Fruit fly (Drosophila melanogaster): ENCODE results near the gene neo.
A peak's percentile ranks its signal among the peaks of the same experiment; 100 is the strongest.

neo gene

DNA sequence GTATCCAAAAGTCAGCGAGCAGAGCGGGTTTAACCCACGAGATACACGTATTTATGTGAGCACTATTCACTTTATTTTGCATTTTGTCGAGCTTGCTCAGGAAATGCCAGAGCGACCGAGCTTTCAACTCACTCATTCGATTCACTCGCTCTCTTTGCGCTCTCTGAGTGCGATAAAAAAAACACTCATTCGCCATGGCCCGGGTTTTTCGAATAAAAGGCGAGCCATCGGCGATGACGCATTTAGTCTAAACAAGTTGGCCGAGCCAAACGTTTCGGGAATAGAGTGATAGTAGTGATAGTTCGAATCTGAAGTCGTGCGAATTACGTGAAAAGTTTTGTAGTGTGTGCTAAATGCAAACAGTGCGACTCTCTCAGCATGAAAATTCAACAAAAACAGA is 36.6 kb upstream of the neo start:
- TF ChIP-seq noc (tag; optimal IDR thresholded peaks at IDR 0.05), result peak; percentile 82

DNA sequence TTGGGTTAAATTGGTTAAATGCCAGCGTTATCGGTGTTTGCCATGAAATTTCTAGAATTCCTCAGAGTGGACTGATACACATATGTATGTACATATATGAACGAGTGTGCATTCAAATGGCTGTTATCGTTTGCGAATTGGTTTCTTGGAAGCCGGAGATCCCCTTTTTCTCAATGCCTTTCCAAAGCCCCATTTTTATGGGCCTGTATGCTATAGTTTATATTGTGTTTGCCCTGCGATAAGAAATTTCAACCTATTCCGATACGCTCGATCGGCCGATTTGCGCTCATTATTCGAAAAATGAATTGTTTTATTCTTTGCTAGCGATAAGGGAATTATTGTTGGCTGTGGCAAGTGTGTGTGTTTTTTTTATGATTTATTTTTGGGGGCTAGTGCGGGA is 35.7 kb upstream of the neo start:
- no peak for TF ChIP-seq noc (tag; optimal IDR thresholded peaks at IDR 0.05)

DNA sequence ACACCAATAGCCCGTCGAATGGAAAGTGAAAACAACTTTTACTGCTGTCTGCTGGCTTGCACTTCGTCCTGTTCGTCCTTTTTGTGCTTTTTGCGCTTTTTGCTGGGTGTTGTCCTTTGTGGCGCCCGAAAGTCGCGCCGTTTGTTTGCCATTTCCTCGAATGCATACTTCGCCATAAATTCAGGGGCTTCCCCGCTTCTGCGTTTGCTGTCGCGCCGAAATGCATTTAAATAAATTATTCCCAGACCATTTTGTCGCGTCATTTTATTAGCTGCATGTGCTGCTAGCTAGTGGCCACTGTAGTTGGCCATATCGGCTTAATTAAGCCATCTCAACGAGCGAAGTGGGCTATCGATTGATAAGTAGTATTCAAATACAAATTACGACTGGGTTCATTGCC is 33.7 kb upstream of the neo start:
- TF ChIP-seq noc (tag; optimal IDR thresholded peaks at IDR 0.05), result no peak

DNA sequence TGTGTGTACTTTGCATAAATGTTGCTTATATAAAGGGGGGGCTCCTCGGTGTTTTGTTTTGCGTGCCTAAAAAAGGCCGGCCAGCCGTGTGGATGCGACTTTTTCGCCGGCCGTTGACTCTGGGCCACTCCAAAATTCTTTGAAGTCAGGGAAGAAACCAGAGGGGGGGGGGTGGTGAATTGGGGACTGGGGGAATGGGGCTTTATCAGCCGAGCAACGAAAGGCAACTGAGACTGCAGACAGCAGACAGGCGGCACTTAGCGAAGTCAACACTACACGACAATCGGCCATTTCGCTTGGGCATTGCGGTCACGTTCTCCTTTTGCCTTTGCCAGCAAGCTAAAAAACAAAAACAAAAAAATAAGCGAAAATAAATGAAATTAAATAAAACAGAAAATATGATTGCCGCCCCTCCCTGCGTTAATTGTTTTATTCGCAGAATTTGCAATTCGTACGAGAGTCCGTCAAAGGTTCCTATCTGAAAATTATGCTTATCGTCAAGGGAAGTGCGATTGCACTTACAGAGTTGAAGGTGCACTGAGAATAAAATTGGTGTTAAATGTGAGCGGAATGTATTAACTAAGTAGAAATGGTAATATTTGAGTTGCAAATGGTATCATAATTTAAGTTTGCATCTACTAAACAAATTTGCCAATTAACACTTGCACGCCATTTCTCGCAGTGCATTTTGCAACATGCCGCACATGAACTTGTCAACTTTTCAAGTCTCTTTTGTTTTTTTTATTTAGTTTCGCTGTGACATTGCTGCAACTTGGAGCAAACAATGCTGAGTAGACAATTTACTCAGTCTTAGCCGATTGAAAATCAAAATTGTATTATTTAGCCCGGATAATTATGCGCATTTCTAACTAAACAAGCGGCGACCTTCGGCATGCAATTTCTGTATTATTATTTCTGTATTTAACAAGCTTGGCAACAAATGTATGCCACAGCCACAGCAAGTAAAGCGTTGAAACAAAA is 32.6 kb upstream of the neo start:
- TF ChIP-seq noc (tag; optimal IDR thresholded peaks at IDR 0.05), result no peak

DNA sequence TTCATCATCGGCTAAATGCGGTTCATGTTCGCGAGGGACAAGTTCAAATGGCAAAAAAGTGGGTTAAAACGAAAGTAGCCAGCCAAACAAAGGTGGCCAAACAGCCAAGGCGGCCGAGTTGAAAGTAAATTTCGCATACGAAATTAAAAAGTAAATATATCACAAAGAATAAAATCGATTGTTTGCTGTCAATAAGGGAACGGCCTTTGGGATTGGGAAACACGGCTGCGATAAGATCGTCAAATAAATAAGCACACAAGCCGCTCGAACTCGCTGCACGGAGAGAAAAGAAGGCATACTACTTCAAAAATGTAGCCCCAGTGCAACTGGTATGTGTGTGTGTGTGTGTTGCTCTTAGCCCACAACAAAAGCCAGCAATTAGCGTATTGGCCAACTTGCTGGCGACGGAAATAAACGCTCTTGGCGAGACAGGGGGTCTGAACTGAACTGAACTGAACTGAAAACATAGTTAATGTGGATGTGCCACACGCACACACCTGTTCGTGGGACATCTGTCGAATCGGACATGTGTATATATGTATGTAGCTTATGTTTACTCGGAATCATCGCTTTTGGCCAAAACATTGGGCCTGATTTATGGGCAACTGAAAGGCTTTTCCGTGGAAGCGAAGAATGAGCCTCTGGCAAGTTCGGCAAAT is 30.9 kb upstream of the neo start:
- no peak for TF ChIP-seq noc (tag; optimal IDR thresholded peaks at IDR 0.05)

DNA sequence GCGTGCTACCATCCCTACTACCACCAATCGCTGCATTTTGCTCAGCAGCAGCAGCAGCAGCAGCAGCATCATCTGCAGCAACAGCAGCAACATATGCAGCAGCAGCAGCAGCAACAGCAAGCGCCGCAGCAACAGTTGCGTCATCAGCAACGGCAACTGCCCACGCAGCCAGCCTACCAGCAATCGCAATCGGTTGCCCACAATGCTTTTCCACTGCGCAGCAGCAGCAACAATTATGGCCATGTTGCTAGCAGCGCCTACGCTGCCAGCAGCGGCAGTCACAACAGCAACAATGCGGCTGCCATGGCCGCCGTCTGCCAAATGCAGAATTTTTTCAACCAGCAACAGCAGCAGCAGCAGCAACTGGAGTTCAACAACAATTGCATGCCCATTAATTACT is 28.7 kb upstream of the neo start:
- TF ChIP-seq noc (tag; optimal IDR thresholded peaks at IDR 0.05), result no peak

DNA sequence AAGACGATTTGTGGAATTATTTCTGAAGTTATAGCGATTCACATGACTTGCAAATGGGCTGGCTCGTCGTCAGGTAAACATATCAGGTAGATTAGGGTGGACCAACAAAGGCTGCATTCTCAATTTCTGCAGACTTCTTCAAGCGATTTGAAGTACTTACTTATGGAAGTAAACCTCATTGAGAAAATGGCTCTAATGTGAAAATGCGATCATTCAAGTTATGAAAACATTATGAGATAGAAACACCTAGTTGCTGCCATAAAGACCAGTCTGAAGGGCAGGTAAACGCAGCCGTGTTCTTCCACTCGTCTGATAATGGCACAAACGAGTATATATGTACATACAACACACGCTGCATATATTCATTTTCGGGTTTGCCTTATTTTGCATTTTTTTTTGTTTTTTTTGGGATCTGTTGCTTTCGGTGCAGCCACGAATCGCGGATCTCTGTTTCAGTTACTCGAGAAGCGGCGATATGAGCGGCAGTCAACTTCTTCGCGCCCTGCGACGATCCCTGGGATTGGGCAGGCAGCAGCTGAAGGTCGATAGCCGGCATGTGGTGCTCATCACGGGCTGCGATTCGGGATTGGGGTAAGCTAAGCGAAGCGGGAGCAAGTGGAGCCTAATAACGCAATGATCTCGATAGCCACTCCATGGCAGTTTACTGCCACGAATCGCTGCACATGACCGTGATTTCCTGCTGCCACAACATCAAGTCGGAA is 24.6 kb upstream of the neo start, which contains the start of gene sro:
Gene sro, plus strand, starts transcription at position 437 of the 722 bp plus-strand sequence.
- TF ChIP-seq noc (tag; optimal IDR thresholded peaks at IDR 0.05), result no peak

DNA sequence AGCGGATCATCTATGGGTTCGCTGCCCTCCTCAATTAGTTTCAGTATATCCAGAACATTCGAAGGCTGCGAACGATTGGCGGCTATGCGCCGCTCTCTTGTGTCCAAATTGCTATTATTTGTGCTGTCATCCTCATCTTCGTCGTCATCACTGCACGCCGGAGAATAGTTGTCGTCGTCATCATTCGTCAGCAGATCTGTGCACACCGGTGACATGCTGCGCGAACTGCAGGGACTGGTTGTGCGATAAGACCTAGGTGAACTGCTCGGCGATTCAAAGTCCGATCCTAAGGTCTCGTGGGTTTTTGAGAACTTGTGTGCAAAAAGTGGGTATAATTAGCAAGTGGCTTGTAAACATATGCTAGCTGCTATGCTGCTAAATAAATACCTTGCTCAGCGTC is 21.7 kb upstream of the neo start:
- TF ChIP-seq noc (tag; optimal IDR thresholded peaks at IDR 0.05), result no peak

DNA sequence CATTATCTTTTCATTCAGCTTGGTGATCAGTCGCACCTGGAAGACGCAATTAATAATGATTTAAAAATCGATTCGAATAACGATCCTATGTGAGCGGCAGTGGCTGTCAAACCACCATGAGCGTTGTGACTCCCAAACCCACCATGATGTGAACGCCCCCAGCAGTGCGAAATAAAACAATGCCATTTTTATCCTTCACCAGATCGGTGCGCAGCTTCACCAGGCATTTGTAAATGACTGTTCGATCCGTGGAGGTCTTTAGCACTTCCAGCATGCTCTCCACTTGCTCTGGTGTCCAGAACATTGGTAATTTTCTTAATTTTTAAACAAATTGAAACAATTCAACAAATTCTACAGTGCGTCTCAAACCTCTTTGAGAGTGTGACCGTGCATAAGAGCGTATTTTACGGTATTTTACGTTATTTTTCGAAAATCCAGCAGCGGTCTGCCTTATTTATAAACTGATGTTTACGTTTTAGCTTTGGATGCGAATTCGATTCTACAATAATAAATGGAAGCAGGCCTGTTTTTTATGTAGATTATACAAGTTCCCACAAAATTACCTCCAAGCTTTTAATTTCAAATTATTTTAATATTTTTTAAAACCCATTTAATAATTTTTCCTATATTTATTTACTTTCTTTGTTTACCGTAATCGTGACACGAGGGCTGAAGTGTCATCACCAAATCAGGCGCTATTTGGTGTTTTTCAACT is 19.8 kb upstream of the neo start, which contains the start of the genes Rnb and Drice:
Gene Rnb, minus strand, starts transcription at position 389 of the 715 bp plus-strand sequence.
Gene Drice, plus strand, starts transcription at position 693 of the 715 bp plus-strand sequence.
- TF ChIP-seq noc (tag; optimal IDR thresholded peaks at IDR 0.05), result peak; percentile 45

DNA sequence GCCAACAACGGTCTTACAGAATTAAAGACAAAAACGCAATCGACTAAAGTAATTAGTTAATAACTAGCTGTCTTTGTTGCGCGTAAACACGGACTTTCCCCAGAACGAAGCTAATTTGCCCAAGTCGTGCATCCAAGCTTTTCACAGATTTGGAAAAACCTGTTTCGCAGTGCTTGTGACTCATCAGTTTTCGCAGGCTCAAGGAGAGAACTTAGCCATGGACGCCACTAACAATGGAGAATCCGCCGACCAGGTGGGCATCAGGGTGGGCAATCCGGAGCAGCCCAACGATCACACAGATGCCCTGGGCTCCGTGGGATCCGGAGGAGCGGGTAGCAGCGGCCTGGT is 19.3 kb upstream of the neo start:
- TF ChIP-seq noc (tag; optimal IDR thresholded peaks at IDR 0.05), result no peak

DNA sequence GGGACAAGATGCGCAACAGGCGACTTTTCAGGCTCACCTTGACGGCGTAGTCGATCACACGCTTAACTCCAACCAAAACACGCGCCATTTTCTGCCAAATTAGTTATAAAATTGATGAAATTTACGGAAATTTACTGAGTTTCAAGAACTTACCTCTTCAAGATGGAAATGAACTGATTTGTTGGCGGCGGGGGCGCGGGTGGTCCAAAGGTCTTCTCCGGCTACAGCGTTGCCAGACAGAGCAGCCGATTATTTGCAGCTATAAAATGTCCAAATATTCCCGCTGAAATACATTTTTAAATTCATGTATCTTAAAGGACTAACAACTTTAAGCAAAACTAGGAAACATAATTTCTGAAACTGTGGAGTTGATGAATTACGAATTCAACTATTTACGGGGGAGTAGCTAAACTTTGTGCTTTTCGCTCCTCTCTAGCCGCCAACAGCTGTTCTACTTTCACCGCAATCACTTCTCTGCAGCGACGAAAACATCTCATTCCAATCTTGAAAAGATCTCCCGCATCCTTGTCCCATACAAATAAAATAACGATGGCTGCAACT is 16.1 kb upstream of the neo start, which contains the start of the genes Etfb and CG7789:
Gene Etfb, minus strand, starts transcription at position 193 of the 561 bp plus-strand sequence.
Gene CG7789, plus strand, starts transcription at position 444 of the 561 bp plus-strand sequence.
- TF ChIP-seq noc (tag; optimal IDR thresholded peaks at IDR 0.05), result peak; percentile 58

DNA sequence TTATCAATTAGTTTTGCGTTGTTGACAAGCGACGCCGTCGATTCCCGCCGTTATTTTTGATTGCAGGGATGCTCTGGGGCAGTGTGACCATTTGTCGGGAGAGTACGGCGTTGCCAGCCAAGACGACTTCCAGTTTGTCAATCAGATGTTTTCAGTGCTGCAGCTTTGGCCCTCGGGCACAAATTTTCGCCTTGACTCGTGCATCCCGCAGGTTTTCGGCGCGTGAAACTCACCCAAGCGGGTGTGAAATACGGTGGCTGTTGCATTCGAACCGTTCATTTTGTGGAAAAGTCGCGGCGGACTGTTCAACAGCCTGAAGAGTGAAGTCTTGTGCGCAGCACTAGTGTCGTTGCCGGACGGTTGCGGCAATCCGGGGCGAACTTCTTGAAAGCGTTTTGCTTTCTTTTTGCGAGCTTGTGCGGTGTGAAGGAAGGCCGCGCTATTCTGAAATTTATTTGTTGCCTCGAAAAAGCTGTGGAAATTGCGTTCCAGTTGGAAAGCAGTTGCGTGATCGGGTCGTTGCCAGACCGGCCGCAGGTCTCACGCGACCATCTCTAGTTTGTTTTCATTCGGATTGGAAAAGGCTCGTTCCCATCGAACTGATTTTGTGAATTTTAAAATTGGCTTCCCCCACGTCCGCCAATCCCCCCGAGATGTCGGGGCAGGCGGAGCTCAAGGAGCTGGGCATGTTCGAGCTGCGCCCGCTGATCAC is 12.1 kb upstream of the neo start, which contains the start of the genes ca and ncd:
Gene ca, plus strand, starts transcription at position 130 of the 712 bp plus-strand sequence.
Gene ncd, minus strand, starts transcription at position 446 of the 712 bp plus-strand sequence.
- TF ChIP-seq noc (tag; optimal IDR thresholded peaks at IDR 0.05), result no peak

DNA sequence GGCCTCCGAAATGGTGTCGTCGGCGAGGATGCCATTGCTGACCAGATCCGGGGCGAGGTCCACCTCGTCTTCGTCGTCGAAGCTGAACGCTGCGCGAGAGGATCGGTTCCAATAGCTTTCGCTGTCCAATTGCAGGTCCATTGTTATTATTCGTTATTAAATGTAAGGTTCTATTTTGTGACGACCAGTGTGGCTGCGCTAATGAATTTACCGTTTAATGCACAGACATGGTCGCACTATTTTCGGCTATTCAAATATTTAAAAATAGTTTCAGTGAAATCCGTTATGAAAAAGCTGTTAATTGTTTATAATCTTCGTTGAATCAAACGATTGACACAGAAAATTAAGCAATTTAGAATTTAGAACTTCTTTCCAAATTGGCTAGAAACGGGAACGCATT is 2.7 kb upstream of the neo start, which contains the start of gene Vps16B:
Gene Vps16B, minus strand, starts transcription at position 186 of the 400 bp plus-strand sequence.
- no peak for TF ChIP-seq noc (tag; optimal IDR thresholded peaks at IDR 0.05)

DNA sequence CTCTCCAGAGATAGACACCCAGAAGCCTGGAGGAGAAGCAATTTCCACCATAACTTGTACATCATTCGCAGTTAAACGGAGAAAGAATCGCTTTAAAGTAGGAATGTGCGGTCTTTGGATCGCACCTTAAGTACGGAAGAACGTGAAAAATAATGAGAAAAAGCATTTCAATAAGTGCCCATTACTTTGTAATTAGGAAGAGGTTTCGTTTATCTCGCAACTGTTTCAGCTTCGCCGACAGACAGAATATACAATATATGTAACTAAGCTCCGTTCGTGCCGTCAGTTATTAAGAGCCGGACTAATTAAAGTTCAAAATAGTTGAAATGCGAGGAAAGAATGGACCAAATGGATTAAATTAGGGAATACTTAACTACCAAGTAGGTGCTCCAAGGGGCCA is 1.3 kb upstream of the neo start, which contains the start of gene CG7829:
Gene CG7829, minus strand, starts transcription at position 101 of the 400 bp plus-strand sequence.
- no peak for TF ChIP-seq noc (tag; optimal IDR thresholded peaks at IDR 0.05)
